Worm (Caenorhabditis elegans): ENCODE data around the gene col-96.

The col-96 gene

ce11 chrIII:11731491-11731890 lies 24.9 kb upstream of the col-96 start:
- TF ChIP-seq flt-1 (GFP tag; IDR thresholded peaks at IDR 0.05) (no peak), tab-1 (GFP tag; IDR thresholded peaks at IDR 0.05) (no peak), ref-1 (GFP tag; conservative IDR thresholded peaks at IDR 0.05) (no peak), ztf-29 (GFP tag; IDR thresholded peaks at IDR 0.05) (no peak), T22C8.4 (GFP tag; IDR thresholded peaks at IDR 0.05) (no peak), cog-1 (tag; optimal IDR thresholded peaks at IDR 0.05) (no peak), ztf-23 (GFP tag; IDR thresholded peaks at IDR 0.05) (no peak), med-1 (GFP tag; optimal IDR thresholded peaks at IDR 0.05; ENCODE audit: insufficient read depth) (no peak), klf-2 (GFP tag; conservative IDR thresholded peaks at IDR 0.05) (no peak)

ce11 chrIII:11730850-11731249 lies 24.3 kb upstream of the col-96 start:
- TF ChIP-seq cog-1 (tag; optimal IDR thresholded peaks at IDR 0.05), result no peak
- TF ChIP-seq tab-1 (GFP tag; IDR thresholded peaks at IDR 0.05), result no peak
- no peak for TF ChIP-seq T22C8.4 (GFP tag; IDR thresholded peaks at IDR 0.05)
- no peak for TF ChIP-seq klf-2 (GFP tag; conservative IDR thresholded peaks at IDR 0.05)
- no peak for TF ChIP-seq med-1 (GFP tag; optimal IDR thresholded peaks at IDR 0.05; ENCODE audit: insufficient read depth)
- TF ChIP-seq ztf-29 (GFP tag; IDR thresholded peaks at IDR 0.05), result no peak
- TF ChIP-seq ztf-23 (GFP tag; IDR thresholded peaks at IDR 0.05), result no peak
- TF ChIP-seq flt-1 (GFP tag; IDR thresholded peaks at IDR 0.05), result no peak
- TF ChIP-seq ref-1 (GFP tag; conservative IDR thresholded peaks at IDR 0.05), result no peak

ce11 chrIII:11730312-11730711 lies 23.7 kb upstream of the col-96 start, which contains the start of gene Y41C4A.18:
Gene Y41C4A.18, plus strand, starts transcription at chrIII:11730612.
- TF ChIP-seq cog-1 (tag; optimal IDR thresholded peaks at IDR 0.05), result no peak
- no peak for TF ChIP-seq tab-1 (GFP tag; IDR thresholded peaks at IDR 0.05)
- TF ChIP-seq flt-1 (GFP tag; IDR thresholded peaks at IDR 0.05), result no peak
- no peak for TF ChIP-seq klf-2 (GFP tag; conservative IDR thresholded peaks at IDR 0.05)
- no peak for TF ChIP-seq ref-1 (GFP tag; conservative IDR thresholded peaks at IDR 0.05)
- TF ChIP-seq ztf-29 (GFP tag; IDR thresholded peaks at IDR 0.05), result no peak
- no peak for TF ChIP-seq med-1 (GFP tag; optimal IDR thresholded peaks at IDR 0.05; ENCODE audit: insufficient read depth)
- no peak for TF ChIP-seq T22C8.4 (GFP tag; IDR thresholded peaks at IDR 0.05)
- no peak for TF ChIP-seq ztf-23 (GFP tag; IDR thresholded peaks at IDR 0.05)

- TF ChIP-seq ztf-29 (GFP tag; IDR thresholded peaks at IDR 0.05) (no peak), T22C8.4 (GFP tag; IDR thresholded peaks at IDR 0.05) (no peak), med-1 (GFP tag; optimal IDR thresholded peaks at IDR 0.05; ENCODE audit: insufficient read depth) (no peak), cog-1 (tag; optimal IDR thresholded peaks at IDR 0.05) (no peak), ref-1 (GFP tag; conservative IDR thresholded peaks at IDR 0.05) (no peak), ztf-23 (GFP tag; IDR thresholded peaks at IDR 0.05) (no peak), klf-2 (GFP tag; conservative IDR thresholded peaks at IDR 0.05) (no peak), tab-1 (GFP tag; IDR thresholded peaks at IDR 0.05) (no peak), flt-1 (GFP tag; IDR thresholded peaks at IDR 0.05) (no peak)
These were observed 20.4 kb upstream of the col-96 start for ce11 chrIII:11727010-11727409.

DNA sequence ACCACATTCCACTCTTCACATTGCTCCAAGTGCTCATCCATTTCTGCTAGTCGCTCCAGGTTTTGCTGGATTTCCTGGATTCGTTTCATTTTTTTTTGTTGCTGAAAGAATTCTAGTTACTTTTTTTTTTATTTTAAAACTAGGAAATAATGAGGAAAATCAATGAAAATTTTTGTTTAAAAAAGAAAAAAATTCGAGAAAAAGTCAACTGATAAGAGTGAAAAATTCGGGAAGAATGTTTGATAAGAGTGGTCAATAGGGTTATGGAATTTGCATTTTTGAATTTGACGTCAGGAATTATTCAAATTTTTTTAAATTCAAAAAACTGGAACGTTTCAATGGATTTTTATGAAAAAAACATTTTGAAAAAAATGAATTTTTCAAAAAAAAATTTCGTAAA lies 20.0 kb upstream of the col-96 start, which contains the start of gene Y41C4A.12:
Y41C4A.12 (minus strand) TSS at position 101 of the 400 bp plus-strand sequence.
- TF ChIP-seq tab-1 (GFP tag; IDR thresholded peaks at IDR 0.05) (no peak), ztf-29 (GFP tag; IDR thresholded peaks at IDR 0.05) (no peak), klf-2 (GFP tag; conservative IDR thresholded peaks at IDR 0.05) (no peak), flt-1 (GFP tag; IDR thresholded peaks at IDR 0.05) (no peak), T22C8.4 (GFP tag; IDR thresholded peaks at IDR 0.05) (no peak), ref-1 (GFP tag; conservative IDR thresholded peaks at IDR 0.05) (no peak), cog-1 (tag; optimal IDR thresholded peaks at IDR 0.05) (no peak), ztf-23 (GFP tag; IDR thresholded peaks at IDR 0.05) (no peak), med-1 (GFP tag; optimal IDR thresholded peaks at IDR 0.05; ENCODE audit: insufficient read depth) (no peak)

ce11 chrIII:11721405-11721804 lies 14.8 kb upstream of the col-96 start, which contains the start of gene Y41C4A.32:
Gene Y41C4A.32, plus strand, starts transcription at chrIII:11721706.
- TF ChIP-seq klf-2 (GFP tag; conservative IDR thresholded peaks at IDR 0.05) (no peak), ztf-29 (GFP tag; IDR thresholded peaks at IDR 0.05) (no peak), T22C8.4 (GFP tag; IDR thresholded peaks at IDR 0.05) (no peak), ref-1 (GFP tag; conservative IDR thresholded peaks at IDR 0.05) (no peak), tab-1 (GFP tag; IDR thresholded peaks at IDR 0.05) (no peak), med-1 (GFP tag; optimal IDR thresholded peaks at IDR 0.05; ENCODE audit: insufficient read depth) (no peak), cog-1 (tag; optimal IDR thresholded peaks at IDR 0.05) (no peak), flt-1 (GFP tag; IDR thresholded peaks at IDR 0.05) (no peak), ztf-23 (GFP tag; IDR thresholded peaks at IDR 0.05) (no peak)

DNA sequence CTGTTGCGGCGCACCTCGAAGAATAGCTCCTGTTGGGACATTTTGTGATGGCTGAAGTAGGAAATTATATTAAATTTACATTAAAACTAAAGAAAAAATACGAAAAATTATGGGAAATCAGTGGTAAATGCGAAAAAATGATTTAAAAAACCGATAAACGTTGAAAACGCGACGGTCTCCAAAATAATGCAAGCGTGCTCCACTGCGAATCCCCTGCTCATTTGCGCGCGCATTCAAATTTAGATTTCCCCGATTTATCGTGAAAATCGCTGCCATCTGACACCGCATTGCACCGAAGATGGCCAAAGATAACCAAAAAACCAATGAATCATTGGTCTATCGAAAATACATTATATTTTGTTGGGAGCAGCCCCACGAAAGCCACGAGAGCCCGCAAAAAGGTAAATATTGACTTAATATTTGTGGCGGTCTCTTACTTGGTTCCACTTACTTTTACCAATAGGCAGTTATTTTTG lies 12.9 kb upstream of the col-96 start, which contains the start of the genes elb-1 and Y41C4A.11:
elb-1 (minus strand) TSS at position 51 of the 476 bp plus-strand sequence.
Y41C4A.11 (plus strand) TSS at position 461 of the 476 bp plus-strand sequence.
- TF ChIP-seq ref-1 (GFP tag; conservative IDR thresholded peaks at IDR 0.05) (no peak), tab-1 (GFP tag; IDR thresholded peaks at IDR 0.05) (no peak), ztf-29 (GFP tag; IDR thresholded peaks at IDR 0.05) (no peak), T22C8.4 (GFP tag; IDR thresholded peaks at IDR 0.05) (no peak), cog-1 (tag; optimal IDR thresholded peaks at IDR 0.05) (no peak), ztf-23 (GFP tag; IDR thresholded peaks at IDR 0.05) (no peak), med-1 (GFP tag; optimal IDR thresholded peaks at IDR 0.05; ENCODE audit: insufficient read depth) (no peak), flt-1 (GFP tag; IDR thresholded peaks at IDR 0.05) (no peak), klf-2 (GFP tag; conservative IDR thresholded peaks at IDR 0.05) (no peak)

DNA sequence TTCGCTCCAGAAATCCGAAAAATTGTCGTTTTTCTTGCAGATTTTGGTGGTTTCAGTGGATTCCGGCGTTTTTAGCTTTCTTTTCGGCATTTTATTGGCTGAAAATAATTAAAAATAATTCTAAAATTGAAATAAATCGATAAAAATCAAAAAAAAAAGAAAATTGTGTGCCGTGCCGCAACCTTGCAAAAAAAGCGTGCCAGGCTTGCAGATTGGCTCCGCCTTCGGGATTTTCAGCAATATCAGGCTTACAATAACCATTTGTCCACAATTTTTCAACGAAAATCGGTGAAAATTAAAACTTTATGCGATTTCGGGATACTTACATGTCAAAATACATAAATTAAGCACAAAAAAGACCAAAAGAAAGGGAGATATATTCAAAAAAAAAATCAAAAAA lies 12.0 kb upstream of the col-96 start, which contains the start of gene Y41C4A.9:
Y41C4A.9 (minus strand) TSS at position 98 of the 400 bp plus-strand sequence.
- TF ChIP-seq T22C8.4 (GFP tag; IDR thresholded peaks at IDR 0.05) (no peak), cog-1 (tag; optimal IDR thresholded peaks at IDR 0.05) (no peak), ref-1 (GFP tag; conservative IDR thresholded peaks at IDR 0.05) (no peak), tab-1 (GFP tag; IDR thresholded peaks at IDR 0.05) (no peak), ztf-23 (GFP tag; IDR thresholded peaks at IDR 0.05) (no peak), med-1 (GFP tag; optimal IDR thresholded peaks at IDR 0.05; ENCODE audit: insufficient read depth) (no peak), flt-1 (GFP tag; IDR thresholded peaks at IDR 0.05) (no peak), ztf-29 (GFP tag; IDR thresholded peaks at IDR 0.05) (no peak), klf-2 (GFP tag; conservative IDR thresholded peaks at IDR 0.05) (no peak)

DNA sequence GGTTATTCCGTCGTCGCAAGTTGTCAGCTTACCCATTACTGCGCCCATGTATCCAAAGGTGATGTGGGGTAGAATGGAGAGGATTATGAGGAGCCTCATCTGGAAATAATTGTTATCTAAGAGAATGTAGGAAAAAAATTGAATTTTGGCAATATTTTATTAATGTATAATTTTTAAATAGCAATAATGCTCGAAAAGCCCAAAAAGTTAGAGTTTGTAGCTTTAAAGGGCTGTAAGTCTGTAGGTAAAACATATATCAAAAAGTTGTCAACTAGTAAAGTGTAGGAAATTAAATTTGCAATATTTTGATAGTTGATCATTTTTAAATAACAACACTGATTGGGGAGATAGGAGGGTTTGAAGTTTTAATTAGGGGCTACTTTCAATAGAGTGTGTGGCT lies 2.2 kb upstream of the col-96 start, which contains the start of gene Y41C4A.8:
Y41C4A.8 (minus strand) TSS at position 101 of the 400 bp plus-strand sequence.
- TF ChIP-seq ref-1 (GFP tag; conservative IDR thresholded peaks at IDR 0.05) (no peak), ztf-23 (GFP tag; IDR thresholded peaks at IDR 0.05) (no peak), T22C8.4 (GFP tag; IDR thresholded peaks at IDR 0.05) (no peak), klf-2 (GFP tag; conservative IDR thresholded peaks at IDR 0.05) (no peak), cog-1 (tag; optimal IDR thresholded peaks at IDR 0.05) (no peak), med-1 (GFP tag; optimal IDR thresholded peaks at IDR 0.05; ENCODE audit: insufficient read depth) (no peak), ztf-29 (GFP tag; IDR thresholded peaks at IDR 0.05) (no peak), flt-1 (GFP tag; IDR thresholded peaks at IDR 0.05) (no peak), tab-1 (GFP tag; IDR thresholded peaks at IDR 0.05) (no peak)
